Worm (Caenorhabditis elegans): ENCODE results near the gene F08F3.4.

DNA sequence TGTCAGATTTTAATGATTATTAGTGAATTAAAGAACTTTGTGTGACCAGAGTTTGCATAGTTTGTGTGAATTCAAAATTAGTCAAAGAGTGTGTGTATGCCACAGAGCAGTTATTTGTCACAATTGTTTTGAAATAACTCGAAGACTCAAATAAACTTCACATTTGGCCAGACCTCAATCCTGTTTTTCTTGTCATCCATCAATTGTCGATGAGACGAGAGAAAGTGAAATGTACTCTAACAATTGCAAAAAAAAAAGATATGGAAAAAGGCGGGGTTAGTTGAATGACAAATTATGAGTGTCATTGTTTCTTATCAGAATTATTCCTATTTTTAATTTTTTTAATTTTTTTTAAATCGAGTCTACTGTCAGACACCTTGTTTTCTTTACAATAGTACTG is 45.9 kb upstream of the F08F3.4 start, which contains the start of gene T09D3.8:
- no peak for TF ChIP-seq T22C8.4 (GFP tag; IDR thresholded peaks at IDR 0.05)
- TF ChIP-seq med-1 (GFP tag; optimal IDR thresholded peaks at IDR 0.05; ENCODE audit: insufficient read depth) = no peak
- TF ChIP-seq tab-1 (GFP tag; IDR thresholded peaks at IDR 0.05) = no peak

Data from whole organism, midembryonic.